Fruit fly (Drosophila melanogaster) whole organism, wandering third instar larva: ENCODE measurements around the gene MSAmiP.

ENCODE experiments used
- Abd-B ChIP-seq: fragments of >200 bp; optimal IDR thresholded peaks from 2 replicates; lab custom pipeline; 2017; ENCODE audit warnings: missing biosample characterization, missing genetic modification characterization
- CG32264 ChIP-seq: fragments of 200-800 bp; sonication (Bioruptor generic); optimal IDR thresholded peaks from 2 replicates; lab custom pipeline; 2016; ENCODE audit warnings: missing biosample characterization, missing genetic modification characterization
- Dfd ChIP-seq: fragments of >200 bp; optimal IDR thresholded peaks from 2 replicates; lab custom pipeline; 2017; ENCODE audit warnings: missing biosample characterization, missing genetic modification characterization
- HLH106 ChIP-seq: fragments of 200-800 bp; optimal IDR thresholded peaks from 3 replicates; lab custom pipeline; 2019; ENCODE audit warnings: missing biosample characterization, mild to moderate bottlenecking, missing genetic modification characterization, moderate library complexity
- Hr78 ChIP-seq: fragments of >200 bp; optimal IDR thresholded peaks from 2 replicates; lab custom pipeline; 2017; ENCODE audit warnings: missing biosample characterization, missing genetic modification characterization
- ey ChIP-seq: fragments of 200-800 bp; sonication (Bioruptor generic); optimal IDR thresholded peaks from 2 replicates; lab custom pipeline; 2016; ENCODE audit warnings: missing biosample characterization, missing genetic modification characterization
- h ChIP-seq: fragments of 200-800 bp; sonication (Bioruptor generic); optimal IDR thresholded peaks from 3 replicates; lab custom pipeline; 2016; ENCODE audit warnings: missing biosample characterization, mild to moderate bottlenecking, missing genetic modification characterization
- pan ChIP-seq: fragments of >200 bp; optimal IDR thresholded peaks from 2 replicates; lab custom pipeline; 2017

dm6 chr3R:16882491-16882933 lies 13.6 kb downstream of the MSAmiP start:
- TF ChIP-seq CG32264: no peak
- no peak for TF ChIP-seq HLH106 (tag; lab: Kevin White, UChicago)
- no peak for TF ChIP-seq pan (lab: Kevin White, UChicago)
- no peak for TF ChIP-seq h (GFP tag; lab: Kevin White, UChicago)
- no peak for TF ChIP-seq Abd-B (GFP tag; lab: Kevin White, UChicago)
- TF ChIP-seq Hr78 (GFP tag; lab: Kevin White, UChicago): no peak
- TF ChIP-seq ey: no peak
- TF ChIP-seq Dfd (GFP tag; lab: Kevin White, UChicago): no peak
